Fruit fly (Drosophila melanogaster): ENCODE data around the gene CG45307.
A peak's percentile ranks its signal among the peaks of the same experiment; 100 is the strongest.

The CG45307 gene

dm6 chr2L:8709078-8709399, 42.9 kb downstream of the CG45307 start:
- TF ChIP-seq vri (GFP tag; optimal IDR thresholded peaks at IDR 0.05) (peak; percentile 92), CG7368 (GFP tag; optimal IDR thresholded peaks at IDR 0.05) (no peak), CG16779 (tag; optimal IDR thresholded peaks at IDR 0.05) (peak; percentile 27), ss (GFP tag; optimal IDR thresholded peaks at IDR 0.05) (peak; percentile 31 to 39), Ets21C (GFP tag; optimal IDR thresholded peaks at IDR 0.05) (no peak), CG3919 (GFP tag; optimal IDR thresholded peaks at IDR 0.05) (peak; percentile 20), Blimp-1 (GFP tag; optimal IDR thresholded peaks at IDR 0.05) (no peak), net (GFP tag; optimal IDR thresholded peaks at IDR 0.05) (no peak), CG6808 (GFP tag; optimal IDR thresholded peaks at IDR 0.05) (no peak), CG1621 (tag; optimal IDR thresholded peaks at IDR 0.05) (peak; percentile 29), CG6854 (GFP tag; optimal IDR thresholded peaks at IDR 0.05) (peak; percentile 48), CG9139 (GFP tag; optimal IDR thresholded peaks at IDR 0.05) (peak; percentile 17), CG8119 (GFP tag; IDR thresholded peaks at IDR 0.05) (0 out of 3 replicates have a peak, but pooled peaks have one; percentile 43)

dm6 chr2L:8708399-8709077, 43.4 kb downstream of the CG45307 start:
- TF ChIP-seq Eip78C (GFP tag) (peak; percentile 74), eg (GFP tag; IDR thresholded peaks at IDR 0.05) (0 out of 3 replicates have a peak, but pooled peaks have one; percentile 22), Hr38 (GFP tag; optimal IDR thresholded peaks at IDR 0.05) (no peak), CG6276 (GFP tag; optimal IDR thresholded peaks at IDR 0.05) (peak; percentile 17), salr (GFP tag; optimal IDR thresholded peaks at IDR 0.05) (no peak), spab (GFP tag; optimal IDR thresholded peaks at IDR 0.05) (peak; percentile 10), svp (GFP tag) (peak; percentile 26)

- TF ChIP-seq fkh (GFP tag; optimal IDR thresholded peaks at IDR 0.05) (peak; percentile 33), svp (GFP tag) (peak; percentile 75), CG32006 (GFP tag; optimal IDR thresholded peaks at IDR 0.05) (no peak), Met (GFP tag; optimal IDR thresholded peaks at IDR 0.05) (no peak), vri (GFP tag; optimal IDR thresholded peaks at IDR 0.05) (no peak), CG6276 (GFP tag; optimal IDR thresholded peaks at IDR 0.05) (no peak), spab (GFP tag; optimal IDR thresholded peaks at IDR 0.05) (no peak), cyc (GFP tag; optimal IDR thresholded peaks at IDR 0.05) (no peak)
Observed at dm6 chr2L:8707522-8707921, 44.4 kb downstream of the CG45307 start.

dm6 chr2L:8704648-8705622, 47.0 kb downstream of the CG45307 start, which contains the start of gene CatB:
TSS of gene CatB (plus strand) at chr2L:8705572.
- TF ChIP-seq CG7368 (GFP tag; optimal IDR thresholded peaks at IDR 0.05), result no peak
- TF ChIP-seq CG11902 (GFP tag; optimal IDR thresholded peaks at IDR 0.05), result no peak
- no peak for TF ChIP-seq CG8119 (GFP tag; IDR thresholded peaks at IDR 0.05)
- TF ChIP-seq Eip75B (GFP tag; optimal IDR thresholded peaks at IDR 0.05), result no peak
- TF ChIP-seq CG15336 (GFP tag; IDR thresholded peaks at IDR 0.05), result no peak
- no peak for TF ChIP-seq dsx (GFP tag; optimal IDR thresholded peaks at IDR 0.05; ENCODE audit: poor library complexity, severe bottlenecking)
- no peak for TF ChIP-seq Hr4 (GFP tag; optimal IDR thresholded peaks at IDR 0.05)
- TF ChIP-seq CG6808 (GFP tag; optimal IDR thresholded peaks at IDR 0.05), result no peak
- TF ChIP-seq vri (GFP tag; optimal IDR thresholded peaks at IDR 0.05), result peak; percentile 92
- TF ChIP-seq Ets96B (tag; optimal IDR thresholded peaks at IDR 0.05), result no peak
- no peak for TF ChIP-seq CG1621 (tag; optimal IDR thresholded peaks at IDR 0.05)
- TF ChIP-seq CG6276 (GFP tag; optimal IDR thresholded peaks at IDR 0.05), result no peak
- no peak for TF ChIP-seq spab (GFP tag; optimal IDR thresholded peaks at IDR 0.05)
- no peak for TF ChIP-seq fd59A (GFP tag; optimal IDR thresholded peaks at IDR 0.05)
- no peak for TF ChIP-seq CG31627 (GFP tag; optimal IDR thresholded peaks at IDR 0.05)
- TF ChIP-seq net (GFP tag; optimal IDR thresholded peaks at IDR 0.05), result no peak
- no peak for TF ChIP-seq CG6854 (GFP tag; optimal IDR thresholded peaks at IDR 0.05)
- TF ChIP-seq svp (GFP tag), result peak; percentile 94
- TF ChIP-seq CG11762 (GFP tag; optimal IDR thresholded peaks at IDR 0.05; ENCODE audit: insufficient read depth), result no peak
- TF ChIP-seq fkh (GFP tag; optimal IDR thresholded peaks at IDR 0.05), result peak; percentile 34
- no peak for TF ChIP-seq Met (GFP tag; optimal IDR thresholded peaks at IDR 0.05)
- no peak for TF ChIP-seq Sox14 (GFP tag; optimal IDR thresholded peaks at IDR 0.05)
- TF ChIP-seq CG3919 (GFP tag; optimal IDR thresholded peaks at IDR 0.05), result no peak
- no peak for TF ChIP-seq CG32006 (GFP tag; optimal IDR thresholded peaks at IDR 0.05)
- no peak for TF ChIP-seq Gug (GFP tag; IDR thresholded peaks at IDR 0.05)
- no peak for TF ChIP-seq Blimp-1 (GFP tag; optimal IDR thresholded peaks at IDR 0.05)
- TF ChIP-seq CG16779 (tag; optimal IDR thresholded peaks at IDR 0.05), result no peak
- TF ChIP-seq Lpt (GFP tag; optimal IDR thresholded peaks at IDR 0.05), result no peak
- TF ChIP-seq Eip93F (GFP tag; optimal IDR thresholded peaks at IDR 0.05), result peak; percentile 76
